Worm (Caenorhabditis elegans) whole organism, L3 larva: ENCODE results near the gene nas-38.

Source experiments
- eor-1 ChIP-seq, 2 experiments: fragments of 150-350 bp; optimal IDR thresholded peaks; 2 replicates each; lab custom pipeline; 2014 to 2018; ENCODE audit warnings: missing biosample characterization in 2 of 2, missing genetic modification characterization in 2 of 2
- fkh-10 ChIP-seq: sonication (generic microtip); optimal IDR thresholded peaks from 2 replicates; lab custom pipeline; 2017; ENCODE audit warnings: missing biosample characterization, missing genetic modification reagents, missing genetic modification characterization
- hmg-11 ChIP-seq: sonication (generic microtip); optimal IDR thresholded peaks from 2 replicates; lab custom pipeline; 2016; ENCODE audit warnings: missing genetic modification characterization, missing compliant biosample characterization
- nhr-25 ChIP-seq: sonication (generic microtip); optimal IDR thresholded peaks from 2 replicates; lab custom pipeline; 2017; ENCODE audit warnings: missing biosample characterization, missing genetic modification characterization
- nhr-67 ChIP-seq: fragments of 150-350 bp; optimal IDR thresholded peaks from 2 replicates; lab custom pipeline; 2014; ENCODE audit warnings: missing biosample characterization, missing genetic modification characterization

ce11 chrX:553420-553819 lies 4.5 kb upstream of the nas-38 start:
- TF ChIP-seq fkh-10 (GFP tag; lab: Kevin White, UChicago) (no peak), nhr-67 (tag; lab: Kevin White, UChicago) (no peak), hmg-11 (tag; lab: Kevin White, UChicago) (no peak), eor-1 (tag; optimal IDR thresholded peaks at IDR 0.05; lab: Kevin White, UChicago) (no peak), nhr-25 (tag; lab: Kevin White, UChicago) (no peak)
